Fruit fly (Drosophila melanogaster) whole organism, adult: ENCODE measurements around the gene TkR86C.

Source experiments
- CG11617 ChIP-seq: fragments of 200-800 bp; sonication (Bioruptor generic); optimal IDR thresholded peaks from 2 replicates; lab custom pipeline; 2017; ENCODE audit warnings: mild to moderate bottlenecking, missing biosample characterization, missing genetic modification reagents, missing genetic modification characterization
- CG12768 ChIP-seq: fragments of 200-800 bp; sonication (Bioruptor generic); optimal IDR thresholded peaks from 2 replicates; lab custom pipeline; 2017; ENCODE audit warnings: missing biosample characterization, missing genetic modification characterization, mild to moderate bottlenecking, moderate library complexity, missing genetic modification reagents
- CG14711 ChIP-seq: fragments of 200-800 bp; sonication (Bioruptor generic); optimal IDR thresholded peaks from 2 replicates; lab custom pipeline; 2018; ENCODE audit warnings: missing biosample characterization, mild to moderate bottlenecking, missing genetic modification characterization, moderate library complexity
- CG1620 ChIP-seq: fragments of 200-800 bp; sonication (Bioruptor generic); optimal IDR thresholded peaks from 2 replicates; lab custom pipeline; 2016; ENCODE audit warnings: missing biosample characterization, missing genetic modification characterization
- CG33017 ChIP-seq: fragments of 200-800 bp; sonication (Bioruptor generic); optimal IDR thresholded peaks from 2 replicates; lab custom pipeline; 2018; ENCODE audit warnings: missing biosample characterization, mild to moderate bottlenecking, missing genetic modification characterization, moderate library complexity
- CG5204 ChIP-seq: fragments of 200-800 bp; sonication (Bioruptor generic); optimal IDR thresholded peaks from 2 replicates; lab custom pipeline; 2016; ENCODE audit warnings: missing biosample characterization, missing genetic modification characterization
- CG7045 ChIP-seq: fragments of 200-800 bp; sonication (Bioruptor generic); optimal IDR thresholded peaks from 2 replicates; lab custom pipeline; 2017; ENCODE audit warnings: missing biosample characterization, mild to moderate bottlenecking, missing genetic modification characterization
- CG7101 ChIP-seq: fragments of 200-800 bp; sonication (Bioruptor generic); optimal IDR thresholded peaks from 2 replicates; lab custom pipeline; 2018; ENCODE audit warnings: missing biosample characterization, mild to moderate bottlenecking, missing genetic modification characterization, moderate library complexity
- Clk ChIP-seq: fragments of 200-800 bp; sonication (Bioruptor generic); optimal IDR thresholded peaks from 2 replicates; lab custom pipeline; 2017; ENCODE audit warnings: missing biosample characterization, missing genetic modification characterization
- Crg-1 ChIP-seq: fragments of 200-800 bp; sonication (Bioruptor generic); optimal IDR thresholded peaks from 2 replicates; lab custom pipeline; 2016; ENCODE audit warnings: missing biosample characterization, missing genetic modification characterization
- Hr96 ChIP-seq: fragments of 200-800 bp; sonication (Bioruptor generic); optimal IDR thresholded peaks from 2 replicates; lab custom pipeline; 2016; ENCODE audit warnings: missing biosample characterization, missing genetic modification characterization
- Mnt ChIP-seq: fragments of 200-800 bp; sonication (Bioruptor generic); optimal IDR thresholded peaks from 2 replicates; lab custom pipeline; 2016; ENCODE audit warnings: missing biosample characterization, mild to moderate bottlenecking, missing genetic modification characterization
- bab1 ChIP-seq: fragments of 200-800 bp; sonication (Bioruptor generic); optimal IDR thresholded peaks from 3 replicates; lab custom pipeline; 2019; ENCODE audit warnings: missing biosample characterization, mild to moderate bottlenecking, missing genetic modification characterization, moderate library complexity
- cic ChIP-seq: fragments of 200-800 bp; sonication (Bioruptor generic); optimal IDR thresholded peaks from 2 replicates; lab custom pipeline; 2017; ENCODE audit warnings: missing biosample characterization, mild to moderate bottlenecking, missing genetic modification characterization, moderate library complexity
- cnc ChIP-seq, 2 experiments: fragments of >200 bp; optimal IDR thresholded peaks; 2 replicates each; lab custom pipeline; 2017
- kay ChIP-seq: fragments of 200-800 bp; sonication (Bioruptor generic); peaks from one replicate; lab custom pipeline; 2016; ENCODE audit warnings: missing biosample characterization, missing genetic modification characterization, borderline replicate concordance
- ovo ChIP-seq: fragments of 200-800 bp; sonication (Bioruptor generic); optimal IDR thresholded peaks from 2 replicates; lab custom pipeline; 2016; ENCODE audit warnings: missing biosample characterization, missing genetic modification characterization
- pad ChIP-seq: fragments of 200-800 bp; sonication (Bioruptor generic); optimal IDR thresholded peaks from 3 replicates; lab custom pipeline; 2017; ENCODE audit warnings: missing biosample characterization, missing genetic modification characterization, mild to moderate bottlenecking, moderate library complexity, missing genetic modification reagents
- tj ChIP-seq: fragments of 200-800 bp; sonication (Bioruptor generic); optimal IDR thresholded peaks from 3 replicates; lab custom pipeline; 2017; ENCODE audit warnings: missing biosample characterization, mild to moderate bottlenecking, missing genetic modification characterization, moderate library complexity
- toe ChIP-seq: fragments of 200-800 bp; sonication (Bioruptor generic); optimal IDR thresholded peaks from 2 replicates; lab custom pipeline; 2016; ENCODE audit warnings: missing biosample characterization, missing genetic modification characterization

The TkR86C gene

dm6 chr3R:10735857-10736256 is 15.2 kb downstream of the TkR86C start, which contains the start of gene tomboy20:
Gene tomboy20 (minus strand): TSS chr3R:10735957.
- TF ChIP-seq Hr96 (GFP tag; lab: Kevin White, UChicago) (no peak), ovo (no peak), kay (GFP tag; lab: Kevin White, UChicago) (no peak), CG12768 (GFP tag; lab: Kevin White, UChicago) (no peak), cnc (optimal IDR thresholded peaks at IDR 0.05; lab: Kevin White, UChicago) (no peak), CG7101 (tag; lab: Kevin White, UChicago) (no peak), CG14711 (tag; lab: Kevin White, UChicago) (no peak), Clk (GFP tag; lab: Kevin White, UChicago) (no peak)

dm6 chr3R:10726714-10727113 is 24.3 kb downstream of the TkR86C start:
- TF ChIP-seq pad (GFP tag; lab: Kevin White, UChicago), result no peak
- TF ChIP-seq CG7101 (tag; lab: Kevin White, UChicago), result no peak
- no peak for TF ChIP-seq CG12768 (GFP tag; lab: Kevin White, UChicago)
- TF ChIP-seq CG33017 (tag; lab: Kevin White, UChicago), result no peak
- no peak for TF ChIP-seq bab1 (GFP tag; lab: Kevin White, UChicago)
- TF ChIP-seq CG14711 (tag; lab: Kevin White, UChicago), result no peak
- TF ChIP-seq cnc (optimal IDR thresholded peaks at IDR 0.05; lab: Kevin White, UChicago), result no peak
- TF ChIP-seq Mnt (GFP tag; lab: Kevin White, UChicago), result no peak
- TF ChIP-seq Crg-1, result no peak
- no peak for TF ChIP-seq ovo
- no peak for TF ChIP-seq toe (GFP tag; lab: Kevin White, UChicago)
- TF ChIP-seq CG7045 (GFP tag; lab: Kevin White, UChicago), result no peak
- no peak for TF ChIP-seq kay (GFP tag; lab: Kevin White, UChicago)
- TF ChIP-seq cic (GFP tag; lab: Kevin White, UChicago), result no peak
- TF ChIP-seq Clk (GFP tag; lab: Kevin White, UChicago), result no peak
- no peak for TF ChIP-seq CG5204 (GFP tag; lab: Kevin White, UChicago)
- TF ChIP-seq Hr96 (GFP tag; lab: Kevin White, UChicago), result no peak
- TF ChIP-seq CG11617 (GFP tag; lab: Kevin White, UChicago), result no peak
- TF ChIP-seq tj (GFP tag; lab: Kevin White, UChicago), result no peak

- TF ChIP-seq pad (GFP tag; lab: Kevin White, UChicago), result no peak
- no peak for TF ChIP-seq CG12768 (GFP tag; lab: Kevin White, UChicago)
- TF ChIP-seq cic (GFP tag; lab: Kevin White, UChicago), result no peak
- no peak for TF ChIP-seq cnc (optimal IDR thresholded peaks at IDR 0.05; lab: Kevin White, UChicago)
- no peak for TF ChIP-seq tj (GFP tag; lab: Kevin White, UChicago)
- TF ChIP-seq CG14711 (tag; lab: Kevin White, UChicago), result no peak
Observed at dm6 chr3R:10714498-10714897, 36.5 kb downstream of the TkR86C start, which contains the start of gene CG4073. Gene CG4073 (plus strand): TSS chr3R:10714798.

- TF ChIP-seq Mnt (GFP tag; lab: Kevin White, UChicago), result no peak
- TF ChIP-seq cnc (optimal IDR thresholded peaks at IDR 0.05; lab: Kevin White, UChicago), result no peak
- no peak for TF ChIP-seq Hr96 (GFP tag; lab: Kevin White, UChicago)
- no peak for TF ChIP-seq CG7101 (tag; lab: Kevin White, UChicago)
Observed at dm6 chr3R:10711148-10711547, 39.9 kb downstream of the TkR86C start, which contains the start of gene CG14689. Gene CG14689 (minus strand): TSS chr3R:10711248.

dm6 chr3R:10709264-10709663 is 41.8 kb downstream of the TkR86C start, which contains the start of gene CG31373:
Gene CG31373 (minus strand): TSS chr3R:10709364.
- TF ChIP-seq CG7101 (tag; lab: Kevin White, UChicago) (no peak), Mnt (GFP tag; lab: Kevin White, UChicago) (no peak), Crg-1 (no peak), Hr96 (GFP tag; lab: Kevin White, UChicago) (no peak), CG11617 (GFP tag; lab: Kevin White, UChicago) (no peak), CG12768 (GFP tag; lab: Kevin White, UChicago) (no peak), CG1620 (GFP tag; lab: Kevin White, UChicago) (no peak), toe (GFP tag; lab: Kevin White, UChicago) (no peak), tj (GFP tag; lab: Kevin White, UChicago) (no peak), pad (GFP tag; lab: Kevin White, UChicago) (no peak), cic (GFP tag; lab: Kevin White, UChicago) (no peak), CG14711 (tag; lab: Kevin White, UChicago) (no peak), cnc (optimal IDR thresholded peaks at IDR 0.05; lab: Kevin White, UChicago) (no peak), CG33017 (tag; lab: Kevin White, UChicago) (no peak), ovo (no peak), bab1 (GFP tag; lab: Kevin White, UChicago) (no peak), kay (GFP tag; lab: Kevin White, UChicago) (no peak), CG7045 (GFP tag; lab: Kevin White, UChicago) (no peak)

dm6 chr3R:10708169-10708568 is 42.9 kb downstream of the TkR86C start, which contains the start of gene CG31278:
Gene CG31278 (minus strand): TSS chr3R:10708340.
- TF ChIP-seq ovo (no peak), bab1 (GFP tag; lab: Kevin White, UChicago) (peak; percentile 26)

- TF ChIP-seq ovo (no peak), CG12768 (GFP tag; lab: Kevin White, UChicago) (no peak), CG11617 (GFP tag; lab: Kevin White, UChicago) (no peak), Crg-1 (no peak), cnc (optimal IDR thresholded peaks at IDR 0.05; lab: Kevin White, UChicago) (no peak), bab1 (GFP tag; lab: Kevin White, UChicago) (no peak), CG14711 (tag; lab: Kevin White, UChicago) (no peak), Hr96 (GFP tag; lab: Kevin White, UChicago) (no peak), kay (GFP tag; lab: Kevin White, UChicago) (no peak)
Observed at dm6 chr3R:10706763-10707162, 44.3 kb downstream of the TkR86C start, which contains the start of the genes CG31467 and CG14684. Gene CG31467 (minus strand): TSS chr3R:10706863. Gene CG14684 (plus strand): TSS chr3R:10706974.
